Fruit fly (Drosophila melanogaster) whole organism, embryonic: Measurements from ENCODE around the gene Pex3.

Source experiments
- Abd-B ChIP-seq: fragments of 200-800 bp; sonication (Bioruptor generic); optimal IDR thresholded peaks from 2 replicates; lab custom pipeline; 2018; ENCODE audit warnings: missing biosample characterization, mild to moderate bottlenecking, missing genetic modification characterization, moderate library complexity
- CG15269 ChIP-seq: fragments of 200-800 bp; sonication (Bioruptor generic); optimal IDR thresholded peaks from 2 replicates; lab custom pipeline; 2018; ENCODE audit warnings: missing biosample characterization, mild to moderate bottlenecking, missing genetic modification characterization, moderate library complexity
- CG6683 ChIP-seq: fragments of 200-800 bp; sonication (Bioruptor generic); optimal IDR thresholded peaks from 2 replicates; lab custom pipeline; 2017; ENCODE audit warnings: missing biosample characterization, mild to moderate bottlenecking, missing genetic modification characterization, missing genetic modification reagents
- Sin3A ChIP-seq: fragments of >200 bp; optimal IDR thresholded peaks from 2 replicates; lab custom pipeline; 2018
- ato ChIP-seq: fragments of 200-800 bp; sonication (Bioruptor generic); IDR thresholded peaks from 2 replicates; pipeline ENCODE4 v1.3.6; 2022; ENCODE audit warnings: missing biosample characterization, missing genetic modification characterization; ENCODE audit not compliant: partially characterized antibody
- bcd ChIP-seq: fragments of 200-800 bp; sonication (Bioruptor generic); optimal IDR thresholded peaks from 2 replicates; lab custom pipeline; 2017; ENCODE audit warnings: missing biosample characterization, mild to moderate bottlenecking, missing genetic modification characterization
- cwo ChIP-seq: fragments of 200-800 bp; sonication (Bioruptor generic); optimal IDR thresholded peaks from 3 replicates; lab custom pipeline; 2017; ENCODE audit warnings: missing biosample characterization, missing genetic modification characterization, mild to moderate bottlenecking, moderate library complexity, missing genetic modification reagents
- luna ChIP-seq: fragments of 200-800 bp; sonication (Bioruptor generic); optimal IDR thresholded peaks from 2 replicates; lab custom pipeline; 2016; ENCODE audit warnings: missing biosample characterization, missing genetic modification characterization
- trem ChIP-seq: fragments of 200-800 bp; optimal IDR thresholded peaks from 3 replicates; lab custom pipeline; 2019; ENCODE audit warnings: missing biosample characterization, mild to moderate bottlenecking, missing genetic modification characterization, moderate library complexity
- zen2 ChIP-seq: fragments of 200-800 bp; sonication (Bioruptor generic); IDR thresholded peaks from 3 replicates; pipeline ENCODE4 v1.3.6; 2022; ENCODE audit warnings: missing biosample characterization, missing genetic modification characterization; ENCODE audit not compliant: partially characterized antibody

- TF ChIP-seq CG15269 (tag; lab: Kevin White, UChicago): no peak
- no peak for TF ChIP-seq ato
- TF ChIP-seq bcd (GFP tag; lab: Kevin White, UChicago): no peak
- no peak for TF ChIP-seq Sin3A (lab: Kevin White, UChicago)
- no peak for TF ChIP-seq cwo (GFP tag; lab: Kevin White, UChicago)
- TF ChIP-seq CG6683: no peak
- TF ChIP-seq Abd-B (GFP tag; lab: Kevin White, UChicago): no peak
- TF ChIP-seq zen2 (GFP tag; lab: Robert Waterston, UW): no peak
- no peak for TF ChIP-seq trem (tag; lab: Kevin White, UChicago)
- no peak for TF ChIP-seq luna (GFP tag; lab: Kevin White, UChicago)
These were observed 28.4 kb downstream of the Pex3 start for dm6 chr3L:15172404-15173055.
